Worm (Caenorhabditis elegans): Measurements from ENCODE around the gene C01G12.13.

Gene C01G12.13

ce11 chrII:14598367-14598766, 21.8 kb downstream of the C01G12.13 start (continued):
- TF ChIP-seq rnt-1 (tag; optimal IDR thresholded peaks at IDR 0.05), result peak; percentile 82
- no peak for TF ChIP-seq efl-3 (GFP tag; optimal IDR thresholded peaks at IDR 0.05)
- peak; percentile 87 for TF ChIP-seq snu-23 (GFP tag; optimal IDR thresholded peaks at IDR 0.05)
- peak; percentile 57 for TF ChIP-seq lin-13 (GFP tag; optimal IDR thresholded peaks at IDR 0.05)
- no peak for TF ChIP-seq Y116A8C.19 (tag; optimal IDR thresholded peaks at IDR 0.05; ENCODE audit: borderline replicate concordance)
- TF ChIP-seq fkh-4 (tag; optimal IDR thresholded peaks at IDR 0.05; ENCODE audit: borderline replicate concordance), result no peak
- peak; percentile 83 for TF ChIP-seq nhr-19 (GFP tag; conservative IDR thresholded peaks at IDR 0.05)
- TF ChIP-seq fkh-8 (tag; optimal IDR thresholded peaks at IDR 0.05), result peak; percentile 73
- TF ChIP-seq C16A3.4 (tag; optimal IDR thresholded peaks at IDR 0.05), result peak; percentile 19
- peak; percentile 84 for TF ChIP-seq nhr-77 (tag; optimal IDR thresholded peaks at IDR 0.05)
- TF ChIP-seq zip-4 (GFP tag; optimal IDR thresholded peaks at IDR 0.05), result no peak
- TF ChIP-seq unc-98 (GFP tag; IDR thresholded peaks at IDR 0.05), result no peak
- TF ChIP-seq ets-5 (GFP tag; IDR thresholded peaks at IDR 0.05), result no peak
- no peak for TF ChIP-seq sptf-1 (tag; optimal IDR thresholded peaks at IDR 0.05)
- TF ChIP-seq nhr-12 (tag; optimal IDR thresholded peaks at IDR 0.05), result no peak
- no peak for TF ChIP-seq nhr-237 (tag; optimal IDR thresholded peaks at IDR 0.05)
- no peak for TF ChIP-seq lin-39 (tag; optimal IDR thresholded peaks at IDR 0.05)
- TF ChIP-seq ztf-4 (tag; optimal IDR thresholded peaks at IDR 0.05), result peak; percentile 69
- no peak for TF ChIP-seq ceh-90 (tag; optimal IDR thresholded peaks at IDR 0.05)
- no peak for TF ChIP-seq C04F5.9 (tag; optimal IDR thresholded peaks at IDR 0.05)
- no peak for TF ChIP-seq egl-13 (tag; optimal IDR thresholded peaks at IDR 0.05)
- peak in 2 of 6 experiments; percentile 38 to 54 for TF ChIP-seq elt-3 (tag; optimal IDR thresholded peaks at IDR 0.05)
- no peak for TF ChIP-seq grh-1 (GFP tag; IDR thresholded peaks at IDR 0.05)
- no peak for TF ChIP-seq nhr-28 (tag; optimal IDR thresholded peaks at IDR 0.05)
- TF ChIP-seq ceh-63 (GFP tag; optimal IDR thresholded peaks at IDR 0.05), result no peak
- peak; percentile 54 for TF ChIP-seq skn-1 (tag; optimal IDR thresholded peaks at IDR 0.05)
- peak; percentile 32 to 51 for TF ChIP-seq efl-1 (optimal IDR thresholded peaks at IDR 0.05)
- TF ChIP-seq efl-1 (GFP tag; optimal IDR thresholded peaks at IDR 0.05 in 1 of 2), result peak; percentile 42 to 92
- peak; percentile 69 for TF ChIP-seq swsn-7 (tag; optimal IDR thresholded peaks at IDR 0.05)
- no peak for TF ChIP-seq aha-1 (tag; optimal IDR thresholded peaks at IDR 0.05)
- TF ChIP-seq blmp-1 (tag; optimal IDR thresholded peaks at IDR 0.05), result no peak
- no peak for TF ChIP-seq hlh-4 (tag; optimal IDR thresholded peaks at IDR 0.05)
- peak; percentile 87 for TF ChIP-seq lin-14 (GFP tag; optimal IDR thresholded peaks at IDR 0.05)
- TF ChIP-seq lin-35 (GFP tag; optimal IDR thresholded peaks at IDR 0.05), result peak; percentile 56 to 80
- TF ChIP-seq nhr-84 (tag; optimal IDR thresholded peaks at IDR 0.05), result no peak
- no peak for TF ChIP-seq fkh-10 (GFP tag; optimal IDR thresholded peaks at IDR 0.05)
- TF ChIP-seq zag-1 (tag; optimal IDR thresholded peaks at IDR 0.05), result no peak
- TF ChIP-seq pqm-1 (tag; optimal IDR thresholded peaks at IDR 0.05), result no peak
- peak; percentile 73 for TF ChIP-seq nhr-11 (tag; optimal IDR thresholded peaks at IDR 0.05)
- no peak for TF ChIP-seq unc-62 (GFP tag; optimal IDR thresholded peaks at IDR 0.05)
- no peak for TF ChIP-seq ceh-88 (GFP tag; IDR thresholded peaks at IDR 0.05)
- no peak for TF ChIP-seq pag-3 (tag; optimal IDR thresholded peaks at IDR 0.05; ENCODE audit: borderline replicate concordance, insufficient read depth)
- TF ChIP-seq dpl-1 (GFP tag; optimal IDR thresholded peaks at IDR 0.05), result peak; percentile 28 to 53 (median 45)
- TF ChIP-seq ces-1 (GFP tag; optimal IDR thresholded peaks at IDR 0.05), result no peak
- peak; percentile 67 for TF ChIP-seq nhr-85 (tag)
- peak; percentile 59 for TF ChIP-seq dsc-1 (tag; optimal IDR thresholded peaks at IDR 0.05)
- TF ChIP-seq lsy-2 (tag; optimal IDR thresholded peaks at IDR 0.05), result peak; percentile 76 to 79
- TF ChIP-seq egl-27 (tag; optimal IDR thresholded peaks at IDR 0.05), result peak in 1 of 2 experiments; percentile 10
- TF ChIP-seq pax-3 (tag; optimal IDR thresholded peaks at IDR 0.05), result no peak
- TF ChIP-seq mef-2 (tag; optimal IDR thresholded peaks at IDR 0.05), result no peak
- TF ChIP-seq snpc-4 (tag; optimal IDR thresholded peaks at IDR 0.05), result peak; percentile 59
- TF ChIP-seq aly-2 (tag; optimal IDR thresholded peaks at IDR 0.05), result no peak
- peak; percentile 66 for TF ChIP-seq nhr-90 (tag; optimal IDR thresholded peaks at IDR 0.05; ENCODE audit: poor library complexity)

Data from whole organism, L1 larva.